Fruit fly (Drosophila melanogaster) whole organism, embryonic: Measurements from ENCODE around the gene Polr3A.

Experiments
- Bdp1 ChIP-seq: fragments of 200-800 bp; sonication (Bioruptor generic); optimal IDR thresholded peaks from 3 replicates; lab custom pipeline; 2016; ENCODE audit warnings: missing biosample characterization, missing genetic modification characterization
- Bgb ChIP-seq: fragments of 200-800 bp; sonication (Bioruptor generic); IDR thresholded peaks from 2 replicates; pipeline ENCODE4 v1.3.6; 2022; ENCODE audit warnings: missing biosample characterization, missing genetic modification characterization; ENCODE audit not compliant: partially characterized antibody
- CG10565 ChIP-seq: fragments of 200-800 bp; sonication (Bioruptor generic); optimal IDR thresholded peaks from 3 replicates; lab custom pipeline; 2016; ENCODE audit warnings: missing biosample characterization, mild to moderate bottlenecking, missing genetic modification characterization
- CG11085 ChIP-seq: fragments of 200-800 bp; sonication (Bioruptor generic); IDR thresholded peaks from 2 replicates; pipeline ENCODE4 v1.3.6; 2022; ENCODE audit warnings: missing biosample characterization, missing genetic modification characterization
- CG11093 ChIP-seq: fragments of 200-800 bp; sonication (Bioruptor generic); IDR thresholded peaks from 3 replicates; pipeline ENCODE4 v1.3.6; 2022; ENCODE audit warnings: missing biosample characterization, missing genetic modification characterization
- CG12071 ChIP-seq: fragments of 200-800 bp; sonication (Bioruptor generic); optimal IDR thresholded peaks from 3 replicates; lab custom pipeline; 2018; ENCODE audit warnings: missing biosample characterization, mild to moderate bottlenecking, missing genetic modification characterization
- CG16813 ChIP-seq: fragments of 200-800 bp; sonication (Bioruptor generic); IDR thresholded peaks from 3 replicates; pipeline ENCODE4 v1.3.6; 2022; ENCODE audit warnings: missing biosample characterization, missing genetic modification characterization; ENCODE audit not compliant: partially characterized antibody
- CG17361 ChIP-seq: fragments of 200-800 bp; sonication (Bioruptor generic); IDR thresholded peaks from 3 replicates; pipeline ENCODE4 v1.3.6; 2022; ENCODE audit warnings: missing biosample characterization, missing genetic modification characterization
- CG17385 ChIP-seq: fragments of 200-800 bp; sonication (Bioruptor generic); optimal IDR thresholded peaks from 3 replicates; lab custom pipeline; 2018; ENCODE audit warnings: missing biosample characterization, mild to moderate bottlenecking, missing genetic modification characterization
- CG2202 ChIP-seq: fragments of 200-800 bp; sonication (Bioruptor generic); optimal IDR thresholded peaks from 2 replicates; lab custom pipeline; 2018; ENCODE audit warnings: missing biosample characterization, mild to moderate bottlenecking, missing genetic modification characterization
- CG31224 ChIP-seq: fragments of 200-800 bp; sonication (Bioruptor generic); IDR thresholded peaks from 2 replicates; pipeline ENCODE4 v1.3.6; 2022; ENCODE audit warnings: missing biosample characterization, missing genetic modification characterization
- CG31365 ChIP-seq: fragments of 200-800 bp; sonication (Bioruptor generic); optimal IDR thresholded peaks from 2 replicates; lab custom pipeline; 2018; ENCODE audit warnings: missing biosample characterization, mild to moderate bottlenecking, missing genetic modification characterization
- CG33213 ChIP-seq: fragments of 200-800 bp; sonication (Bioruptor generic); optimal IDR thresholded peaks from 3 replicates; lab custom pipeline; 2016; ENCODE audit warnings: missing biosample characterization, missing genetic modification characterization
- CG4424 ChIP-seq: fragments of 200-800 bp; sonication (Bioruptor generic); optimal IDR thresholded peaks from 3 replicates; lab custom pipeline; 2016; ENCODE audit warnings: missing biosample characterization, missing genetic modification characterization
- CG4707 ChIP-seq: fragments of 200-800 bp; sonication (Bioruptor generic); optimal IDR thresholded peaks from 2 replicates; lab custom pipeline; 2018; ENCODE audit warnings: missing biosample characterization, mild to moderate bottlenecking, missing genetic modification characterization, moderate library complexity
- CG5180 ChIP-seq: fragments of 200-800 bp; sonication (Bioruptor generic); optimal IDR thresholded peaks from 3 replicates; lab custom pipeline; 2017; ENCODE audit warnings: missing biosample characterization, missing genetic modification characterization, mild to moderate bottlenecking, moderate library complexity, missing genetic modification reagents
- CG6175 ChIP-seq: fragments of 200-800 bp; sonication (Bioruptor generic); IDR thresholded peaks from 3 replicates; pipeline ENCODE4 v1.3.6; 2022; ENCODE audit warnings: missing biosample characterization, missing genetic modification characterization
- CG6791 ChIP-seq: fragments of 200-800 bp; sonication (Bioruptor generic); IDR thresholded peaks from 3 replicates; pipeline ENCODE4 v1.3.6; 2022; ENCODE audit warnings: missing biosample characterization, missing genetic modification characterization; ENCODE audit not compliant: partially characterized antibody
- CG7372 ChIP-seq: fragments of 200-800 bp; sonication (Bioruptor generic); IDR thresholded peaks from 2 replicates; pipeline ENCODE4 v1.3.6; 2022; ENCODE audit warnings: missing biosample characterization, missing genetic modification characterization
- CG7556 ChIP-seq: fragments of 200-800 bp; sonication (Bioruptor generic); optimal IDR thresholded peaks from 2 replicates; lab custom pipeline; 2017; ENCODE audit warnings: missing biosample characterization, mild to moderate bottlenecking, missing genetic modification characterization
- CG8290 ChIP-seq, 3 experiments: fragments of 200-800 bp; sonication (Bioruptor generic); optimal IDR thresholded peaks; 2 replicates each; lab custom pipeline; 2016 to 2019; ENCODE audit warnings: missing biosample characterization in 3 of 3, missing genetic modification characterization in 3 of 3, mild to moderate bottlenecking in 2 of 3, moderate library complexity in 1 of 3
- Chrac-16 ChIP-seq: fragments of 200-800 bp; sonication (Bioruptor generic); optimal IDR thresholded peaks from 3 replicates; lab custom pipeline; 2016; ENCODE audit warnings: missing biosample characterization, missing genetic modification characterization
- CrebB ChIP-seq: fragments of 200-800 bp; sonication (Bioruptor generic); optimal IDR thresholded peaks from 3 replicates; lab custom pipeline; 2018; ENCODE audit warnings: missing biosample characterization, mild to moderate bottlenecking, missing genetic modification characterization
- Deaf1 ChIP-seq: fragments of 200-800 bp; optimal IDR thresholded peaks from 3 replicates; lab custom pipeline; 2019; ENCODE audit warnings: missing biosample characterization, mild to moderate bottlenecking, missing genetic modification characterization, moderate library complexity
- HLHmδ ChIP-seq: fragments of 200-800 bp; sonication (Bioruptor generic); optimal IDR thresholded peaks from 2 replicates; lab custom pipeline; 2018; ENCODE audit warnings: missing biosample characterization, mild to moderate bottlenecking, missing genetic modification characterization, moderate library complexity
- Med ChIP-seq: fragments of 200-800 bp; sonication (Bioruptor generic); peaks from one replicate; lab custom pipeline; 2016; ENCODE audit warnings: missing biosample characterization, missing genetic modification characterization, mild to moderate bottlenecking, inconsistent platforms, moderate library complexity
- Rx ChIP-seq: fragments of 200-800 bp; sonication (Bioruptor generic); IDR thresholded peaks from 2 replicates; pipeline ENCODE4 v1.3.6; 2022; ENCODE audit warnings: missing biosample characterization, missing genetic modification characterization
- Xbp1 ChIP-seq: fragments of 200-800 bp; sonication (Bioruptor generic); optimal IDR thresholded peaks from 3 replicates; lab custom pipeline; 2016; ENCODE audit warnings: missing biosample characterization, mild to moderate bottlenecking, missing genetic modification characterization
- al ChIP-seq: fragments of 200-800 bp; sonication (Bioruptor generic); IDR thresholded peaks from 2 replicates; pipeline ENCODE4 v1.3.6; 2022; ENCODE audit warnings: missing biosample characterization, missing genetic modification characterization
- ara ChIP-seq: fragments of 200-800 bp; sonication (Bioruptor generic); IDR thresholded peaks from 2 replicates; pipeline ENCODE4 v1.3.6; 2022; ENCODE audit warnings: missing biosample characterization, missing genetic modification characterization
- ash1 ChIP-seq: fragments of 200-800 bp; sonication (Bioruptor generic); optimal IDR thresholded peaks from 2 replicates; lab custom pipeline; 2018; ENCODE audit warnings: missing biosample characterization, mild to moderate bottlenecking, missing genetic modification characterization
- bbx ChIP-seq: fragments of 200-800 bp; sonication (Bioruptor generic); IDR thresholded peaks from 2 replicates; pipeline ENCODE4 v1.3.6; 2022; ENCODE audit warnings: missing biosample characterization, missing genetic modification characterization; ENCODE audit not compliant: partially characterized antibody
- caup ChIP-seq: fragments of 200-800 bp; sonication (Bioruptor generic); optimal IDR thresholded peaks from 3 replicates; lab custom pipeline; 2017; ENCODE audit warnings: missing biosample characterization, mild to moderate bottlenecking, missing genetic modification characterization, moderate library complexity; ENCODE audit not compliant: severe bottlenecking
- chinmo ChIP-seq: fragments of 200-800 bp; sonication (Bioruptor generic); IDR thresholded peaks from 4 replicates; pipeline ENCODE4 v1.3.6; 2022; ENCODE audit warnings: missing biosample characterization, missing genetic modification characterization; ENCODE audit not compliant: partially characterized antibody
- dpn ChIP-seq, 2 experiments: fragments of 200-800 bp; sonication (Bioruptor generic); optimal IDR thresholded peaks; 3 replicates each; lab custom pipeline; 2016; ENCODE audit warnings: missing biosample characterization in 2 of 2, missing genetic modification characterization in 2 of 2
- hth ChIP-seq: fragments of >200 bp; optimal IDR thresholded peaks from 2 replicates; lab custom pipeline; 2017; ENCODE audit warnings: inconsistent platforms
- insv ChIP-seq, 2 experiments: fragments of 200-800 bp; sonication (Bioruptor generic); optimal IDR thresholded peaks; 3 replicates each; lab custom pipeline; 2016 to 2018; ENCODE audit warnings: missing biosample characterization in 2 of 2, missing genetic modification characterization in 2 of 2
- kah ChIP-seq: fragments of 200-800 bp; sonication (Bioruptor generic); optimal IDR thresholded peaks from 2 replicates; lab custom pipeline; 2018; ENCODE audit warnings: missing biosample characterization, mild to moderate bottlenecking, missing genetic modification characterization
- kay ChIP-seq: fragments of 200-800 bp; sonication (Bioruptor generic); optimal IDR thresholded peaks from 2 replicates; lab custom pipeline; 2016; ENCODE audit warnings: missing biosample characterization, missing genetic modification characterization
- mld ChIP-seq: fragments of 200-800 bp; sonication (Bioruptor generic); IDR thresholded peaks from 3 replicates; pipeline ENCODE4 v1.3.6; 2022; ENCODE audit warnings: missing biosample characterization, missing genetic modification characterization; ENCODE audit not compliant: partially characterized antibody
- nom ChIP-seq: fragments of 200-800 bp; sonication (Bioruptor generic); optimal IDR thresholded peaks from 2 replicates; lab custom pipeline; 2017; ENCODE audit warnings: missing biosample characterization, missing genetic modification characterization, mild to moderate bottlenecking, moderate library complexity, missing genetic modification reagents
- oc ChIP-seq: fragments of 200-800 bp; sonication (Bioruptor generic); optimal IDR thresholded peaks from 2 replicates; lab custom pipeline; 2018; ENCODE audit warnings: missing biosample characterization, mild to moderate bottlenecking, missing genetic modification characterization, moderate library complexity
- pfk ChIP-seq: fragments of 200-800 bp; sonication (Bioruptor generic); optimal IDR thresholded peaks from 2 replicates; lab custom pipeline; 2018; ENCODE audit warnings: missing biosample characterization, mild to moderate bottlenecking, missing genetic modification characterization, moderate library complexity
- rib ChIP-seq: fragments of 200-800 bp; sonication (Bioruptor generic); IDR thresholded peaks from 2 replicates; pipeline ENCODE4 v1.3.6; 2022; ENCODE audit warnings: missing biosample characterization, missing genetic modification characterization
- ro ChIP-seq: fragments of 200-800 bp; sonication (Bioruptor generic); IDR thresholded peaks from 2 replicates; pipeline ENCODE4 v1.3.6; 2022; ENCODE audit warnings: missing biosample characterization, missing genetic modification characterization
- row ChIP-seq: fragments of 200-800 bp; sonication (Bioruptor generic); IDR thresholded peaks from 3 replicates; pipeline ENCODE4 v1.3.6; 2022; ENCODE audit warnings: missing biosample characterization, missing genetic modification characterization
- sens ChIP-seq: fragments of 200-800 bp; sonication (Bioruptor generic); peaks from one replicate; lab custom pipeline; 2016; ENCODE audit warnings: missing biosample characterization, missing genetic modification characterization
- sima ChIP-seq: fragments of 200-800 bp; sonication (Bioruptor generic); optimal IDR thresholded peaks from 2 replicates; lab custom pipeline; 2016; ENCODE audit warnings: missing biosample characterization, missing genetic modification characterization
- sr ChIP-seq: fragments of 200-800 bp; sonication (Bioruptor generic); IDR thresholded peaks from 3 replicates; pipeline ENCODE4 v1.3.6; 2022; ENCODE audit warnings: missing biosample characterization, missing genetic modification characterization
- tna ChIP-seq: fragments of 200-800 bp; sonication (Bioruptor generic); IDR thresholded peaks from 2 replicates; pipeline ENCODE4 v1.3.6; 2022; ENCODE audit warnings: missing biosample characterization, missing genetic modification characterization; ENCODE audit not compliant: partially characterized antibody
- trem ChIP-seq: fragments of 200-800 bp; optimal IDR thresholded peaks from 3 replicates; lab custom pipeline; 2019; ENCODE audit warnings: missing biosample characterization, mild to moderate bottlenecking, missing genetic modification characterization, moderate library complexity

Gene Polr3A

dm6 chrX:15817823-15818222, 55.1 kb downstream of the Polr3A start (continued):
- TF ChIP-seq nom (GFP tag; lab: Kevin White, UChicago), result no peak
- no peak for TF ChIP-seq CG17385
- TF ChIP-seq caup (GFP tag; lab: Kevin White, UChicago), result no peak
- no peak for TF ChIP-seq Med (GFP tag; lab: Kevin White, UChicago)
- no peak for TF ChIP-seq CrebB (tag; lab: Kevin White, UChicago)
- no peak for TF ChIP-seq CG6175 (GFP tag; lab: Robert Waterston, UW)
- TF ChIP-seq mld (GFP tag; lab: Robert Waterston, UW), result no peak
- TF ChIP-seq CG7556, result no peak
- TF ChIP-seq sr (GFP tag; lab: Robert Waterston, UW), result no peak
- no peak for TF ChIP-seq CG7372 (GFP tag; lab: Robert Waterston, UW)
- TF ChIP-seq CG16813 (GFP tag; lab: Robert Waterston, UW), result 0 out of 3 replicates have a peak, but pooled peaks have one; percentile 25
- no peak for TF ChIP-seq Bgb (GFP tag; lab: Robert Waterston, UW)
- no peak for TF ChIP-seq Xbp1
- no peak for TF ChIP-seq hth
- no peak for TF ChIP-seq Bdp1
- no peak for TF ChIP-seq CG12071 (GFP tag; lab: Kevin White, UChicago)
- no peak for TF ChIP-seq HLHmδ
- no peak for TF ChIP-seq CG11093 (GFP tag; lab: Robert Waterston, UW)
- no peak for TF ChIP-seq CG10565 (GFP tag; lab: Kevin White, UChicago)
- TF ChIP-seq Deaf1 (tag; lab: Kevin White, UChicago), result no peak
- TF ChIP-seq ash1 (GFP tag; lab: Kevin White, UChicago), result no peak
- TF ChIP-seq CG17361, result no peak
- no peak for TF ChIP-seq CG11085 (GFP tag; lab: Robert Waterston, UW)
- TF ChIP-seq CG33213 (GFP tag; lab: Kevin White, UChicago), result no peak
- no peak for TF ChIP-seq trem (tag; lab: Kevin White, UChicago)
- peak; percentile 10 for TF ChIP-seq CG5180 (GFP tag; lab: Kevin White, UChicago)
- no peak for TF ChIP-seq rib (GFP tag; lab: Robert Waterston, UW)
- TF ChIP-seq sima (GFP tag; lab: Kevin White, UChicago), result no peak
- no peak for TF ChIP-seq chinmo (GFP tag; lab: Robert Waterston, UW)
- TF ChIP-seq CG6791 (GFP tag; lab: Robert Waterston, UW), result peak; percentile 62; the same call in 1 of the 3 replicates
- TF ChIP-seq ara, result no peak
- peak; percentile 33 for TF ChIP-seq sens (GFP tag; lab: Kevin White, UChicago)
- TF ChIP-seq CG8290 (GFP tag; optimal IDR thresholded peaks at IDR 0.05; lab: Kevin White, UChicago), result no peak
- TF ChIP-seq CG8290 (tag; optimal IDR thresholded peaks at IDR 0.05; lab: Kevin White, UChicago), result no peak
- TF ChIP-seq CG2202 (tag; lab: Kevin White, UChicago), result no peak
- TF ChIP-seq Chrac-16 (GFP tag; lab: Kevin White, UChicago), result no peak
- peak; percentile 40 for TF ChIP-seq pfk
- TF ChIP-seq ro (GFP tag; lab: Robert Waterston, UW), result no peak
- TF ChIP-seq CG4424 (GFP tag; lab: Kevin White, UChicago), result no peak
- peak in 1 of 2 experiments; percentile 30 for TF ChIP-seq insv (GFP tag; optimal IDR thresholded peaks at IDR 0.05; lab: Kevin White, UChicago)
- TF ChIP-seq CG4707, result no peak
- TF ChIP-seq bbx (GFP tag; lab: Robert Waterston, UW), result peak; percentile 46; the same call in 1 of the 2 replicates
- no peak for TF ChIP-seq CG31365 (tag; lab: Kevin White, UChicago)
- TF ChIP-seq dpn (GFP tag; optimal IDR thresholded peaks at IDR 0.05; lab: Kevin White, UChicago), result no peak
- TF ChIP-seq kay (GFP tag; lab: Kevin White, UChicago), result no peak
- TF ChIP-seq CG31224 (GFP tag; lab: Robert Waterston, UW), result no peak
- TF ChIP-seq Rx (GFP tag; lab: Robert Waterston, UW), result no peak
- no peak for TF ChIP-seq kah (GFP tag; lab: Kevin White, UChicago)
- TF ChIP-seq al (GFP tag; lab: Robert Waterston, UW), result no peak
- no peak for TF ChIP-seq tna (GFP tag; lab: Robert Waterston, UW)
- no peak for TF ChIP-seq row (GFP tag; lab: Robert Waterston, UW)
- TF ChIP-seq oc (tag; lab: Kevin White, UChicago), result no peak
